Fruit fly (Drosophila melanogaster): Measurements from ENCODE around the gene CG11693.

CG11693 gene

DNA sequence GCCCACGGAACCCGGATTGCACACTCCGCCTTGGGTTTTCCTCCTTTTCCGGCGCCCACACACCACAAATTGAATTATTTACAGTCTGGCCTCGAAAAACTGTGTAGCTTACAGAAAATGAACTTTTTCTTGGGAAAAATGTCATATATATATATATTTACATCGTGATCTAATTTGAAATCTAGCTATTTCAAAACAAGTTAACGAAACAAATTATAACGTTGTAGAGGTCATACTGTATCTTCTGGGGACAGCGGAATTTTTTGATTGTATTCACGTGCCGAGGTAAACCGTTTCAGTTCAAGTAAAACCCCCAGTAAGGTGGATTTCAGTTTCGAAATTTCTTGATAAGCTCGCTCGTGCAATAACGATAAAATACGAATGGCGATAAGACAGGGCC, 43.9 kb upstream of the CG11693 start (continued):
- TF ChIP-seq lola (GFP tag; optimal IDR thresholded peaks at IDR 0.05): no peak
- TF ChIP-seq CG34224 (GFP tag; IDR thresholded peaks at IDR 0.05; ENCODE audit: partially characterized antibody): no peak
- 0 out of 3 replicates have a peak, but pooled peaks have one; percentile 56 for TF ChIP-seq CG11456 (GFP tag; IDR thresholded peaks at IDR 0.05)
- TF ChIP-seq CG6654 (GFP tag; optimal IDR thresholded peaks at IDR 0.05): no peak
- TF ChIP-seq ham (GFP tag; IDR thresholded peaks at IDR 0.05): no peak
- TF ChIP-seq CG15601 (tag; optimal IDR thresholded peaks at IDR 0.05): no peak
- no peak for TF ChIP-seq jigr1 (GFP tag; IDR thresholded peaks at IDR 0.05)
- TF ChIP-seq PHDP (tag; optimal IDR thresholded peaks at IDR 0.05): peak; percentile 69
- peak; percentile 82 for TF ChIP-seq slbo (GFP tag; IDR thresholded peaks at IDR 0.05)
- peak; percentile 43 for TF ChIP-seq HHEX (GFP tag; optimal IDR thresholded peaks at IDR 0.05)
- TF ChIP-seq Rfx (GFP tag; IDR thresholded peaks at IDR 0.05): peak; percentile 74
- TF ChIP-seq odd (GFP tag; optimal IDR thresholded peaks at IDR 0.05): no peak
- no peak for TF ChIP-seq vnd (GFP tag; IDR thresholded peaks at IDR 0.05; ENCODE audit: partially characterized antibody)
- peak; percentile 62 for TF ChIP-seq HLH3B (GFP tag; IDR thresholded peaks at IDR 0.05)
- TF ChIP-seq CG11695 (GFP tag; IDR thresholded peaks at IDR 0.05): peak; percentile 65; the same call in 1 of the 3 replicates
- TF ChIP-seq Oaz (GFP tag; IDR thresholded peaks at IDR 0.05): 0 out of 2 replicates have a peak, but pooled peaks have one; percentile 31
- TF ChIP-seq H15 (GFP tag; IDR thresholded peaks at IDR 0.05): peak; percentile 59; the same call in 1 of the 3 replicates
- no peak; the same call in 2 of the 3 replicates for TF ChIP-seq zfh1 (GFP tag; IDR thresholded peaks at IDR 0.05)
- TF ChIP-seq dmrt11E (tag; optimal IDR thresholded peaks at IDR 0.05): no peak
- no peak for TF ChIP-seq pum (GFP tag; optimal IDR thresholded peaks at IDR 0.05)
- TF ChIP-seq tx (GFP tag; optimal IDR thresholded peaks at IDR 0.05): no peak
- peak; percentile 40; the same call in 1 of the 2 replicates for TF ChIP-seq H2.0 (GFP tag; IDR thresholded peaks at IDR 0.05)
- TF ChIP-seq CG14860 (GFP tag; IDR thresholded peaks at IDR 0.05; ENCODE audit: partially characterized antibody): no peak
- TF ChIP-seq sug (tag; optimal IDR thresholded peaks at IDR 0.05): peak; percentile 73
- peak; percentile 76 for TF ChIP-seq dysf (GFP tag; IDR thresholded peaks at IDR 0.05)
- peak in 1 of 2 experiments; percentile 49 for TF ChIP-seq Hr78 (GFP tag; optimal IDR thresholded peaks at IDR 0.05)
- 0 out of 2 replicates have a peak, but pooled peaks have one; percentile 25 for TF ChIP-seq esg (GFP tag; conservative IDR thresholded peaks at IDR 0.05)
- TF ChIP-seq scrt (GFP tag; optimal IDR thresholded peaks at IDR 0.05): no peak
- no peak for TF ChIP-seq ato (GFP tag; IDR thresholded peaks at IDR 0.05; ENCODE audit: partially characterized antibody)
- no peak for TF ChIP-seq CG15073 (GFP tag; optimal IDR thresholded peaks at IDR 0.05)
- TF ChIP-seq CG30403 (GFP tag; optimal IDR thresholded peaks at IDR 0.05): peak; percentile 33
- TF ChIP-seq CG10654 (GFP tag; optimal IDR thresholded peaks at IDR 0.05): peak; percentile 34
- TF ChIP-seq CG8765 (GFP tag; IDR thresholded peaks at IDR 0.05): no peak
- TF ChIP-seq CG11696 (GFP tag; IDR thresholded peaks at IDR 0.05): peak; percentile 48
- TF ChIP-seq Ptx1 (GFP tag; IDR thresholded peaks at IDR 0.05): peak; percentile 79
- TF ChIP-seq dati (GFP tag; IDR thresholded peaks at IDR 0.05): no peak
- peak; percentile 85 for TF ChIP-seq sens (GFP tag)
- no peak; the same call in 1 of the 2 replicates for TF ChIP-seq Adf1 (GFP tag; IDR thresholded peaks at IDR 0.05)
- no peak for TF ChIP-seq CG6272 (GFP tag; IDR thresholded peaks at IDR 0.05)
- no peak for TF ChIP-seq repo (GFP tag; optimal IDR thresholded peaks at IDR 0.05)
- 0 out of 2 replicates have a peak, but pooled peaks have one; percentile 10 for TF ChIP-seq CG4360 (GFP tag; IDR thresholded peaks at IDR 0.05)
- TF ChIP-seq salm (tag; optimal IDR thresholded peaks at IDR 0.05): no peak
- TF ChIP-seq CG10267 (tag; optimal IDR thresholded peaks at IDR 0.05): peak; percentile 1
- peak; percentile 31; the same call in 1 of the 2 replicates for TF ChIP-seq ssp (GFP tag; IDR thresholded peaks at IDR 0.05)
- TF ChIP-seq E2f2 (GFP tag; IDR thresholded peaks at IDR 0.05): peak; percentile 28; the same call in 1 of the 2 replicates
- peak; percentile 46; the same call in 2 of the 3 replicates for TF ChIP-seq CG11093 (GFP tag; IDR thresholded peaks at IDR 0.05)
- TF ChIP-seq CG1602 (GFP tag; optimal IDR thresholded peaks at IDR 0.05): peak; percentile 28
- no peak for TF ChIP-seq CG17186 (GFP tag; optimal IDR thresholded peaks at IDR 0.05)
- no peak for TF ChIP-seq grn (GFP tag; optimal IDR thresholded peaks at IDR 0.05)
- TF ChIP-seq Ada2b (GFP tag; IDR thresholded peaks at IDR 0.05): peak; percentile 73
- no peak for TF ChIP-seq klu (GFP tag; IDR thresholded peaks at IDR 0.05)

All from whole organism, embryonic.